Fruit fly (Drosophila melanogaster) whole organism, embryonic: ENCODE results near the gene CG43165.

Experiments used
- Aef1 ChIP-seq: fragments of 200-800 bp; sonication (Bioruptor generic); IDR thresholded peaks from 3 replicates; pipeline ENCODE4 v1.3.6; 2022; ENCODE audit warnings: missing biosample characterization, missing genetic modification characterization
- CG10321 ChIP-seq: fragments of 200-800 bp; sonication (Bioruptor generic); IDR thresholded peaks from 2 replicates; pipeline ENCODE4 v1.3.6; 2022; ENCODE audit warnings: missing biosample characterization, missing genetic modification characterization
- CG12071 ChIP-seq: fragments of 200-800 bp; sonication (Bioruptor generic); optimal IDR thresholded peaks from 3 replicates; lab custom pipeline; 2018; ENCODE audit warnings: missing biosample characterization, mild to moderate bottlenecking, missing genetic modification characterization
- CG12155 ChIP-seq: fragments of 200-800 bp; sonication (Bioruptor generic); optimal IDR thresholded peaks from 3 replicates; lab custom pipeline; 2016; ENCODE audit warnings: missing biosample characterization, missing genetic modification characterization
- CG15073 ChIP-seq: fragments of 200-800 bp; sonication (Bioruptor generic); optimal IDR thresholded peaks from 2 replicates; lab custom pipeline; 2016; ENCODE audit warnings: missing biosample characterization, missing genetic modification characterization
- CG15514 ChIP-seq: fragments of 200-800 bp; sonication (Bioruptor generic); optimal IDR thresholded peaks from 3 replicates; lab custom pipeline; 2017; ENCODE audit warnings: missing biosample characterization, missing genetic modification characterization, mild to moderate bottlenecking, moderate library complexity, missing genetic modification reagents
- CG16779 ChIP-seq: fragments of 200-800 bp; sonication (Bioruptor generic); IDR thresholded peaks from 2 replicates; pipeline ENCODE4 v1.3.6; 2022; ENCODE audit warnings: missing biosample characterization, missing genetic modification characterization
- CG16815 ChIP-seq: fragments of 200-800 bp; sonication (Bioruptor generic); optimal IDR thresholded peaks from 3 replicates; lab custom pipeline; 2017; ENCODE audit warnings: missing biosample characterization, mild to moderate bottlenecking, missing genetic modification characterization
- CG17568 ChIP-seq: fragments of 200-800 bp; sonication (Bioruptor generic); optimal IDR thresholded peaks from 2 replicates; lab custom pipeline; 2018; ENCODE audit warnings: missing biosample characterization, mild to moderate bottlenecking, missing genetic modification characterization, moderate library complexity
- CG2120 ChIP-seq: fragments of 200-800 bp; sonication (Bioruptor generic); optimal IDR thresholded peaks from 3 replicates; lab custom pipeline; 2016; ENCODE audit warnings: missing biosample characterization, missing genetic modification characterization
- CG2678 ChIP-seq: fragments of 200-800 bp; sonication (Bioruptor generic); optimal IDR thresholded peaks from 3 replicates; lab custom pipeline; 2019; ENCODE audit warnings: missing biosample characterization, mild to moderate bottlenecking, missing genetic modification characterization, moderate library complexity
- CG30020 ChIP-seq: fragments of 200-800 bp; optimal IDR thresholded peaks from 2 replicates; lab custom pipeline; 2019; ENCODE audit warnings: missing biosample characterization, mild to moderate bottlenecking, missing genetic modification characterization, moderate library complexity
- CG30431 ChIP-seq: fragments of 200-800 bp; sonication (Bioruptor generic); optimal IDR thresholded peaks from 2 replicates; lab custom pipeline; 2017; ENCODE audit warnings: missing biosample characterization, missing genetic modification characterization
- CG42726 ChIP-seq: fragments of 200-800 bp; sonication (Bioruptor generic); IDR thresholded peaks from 2 replicates; pipeline ENCODE4 v1.3.6; 2022; ENCODE audit warnings: missing biosample characterization, missing genetic modification characterization; ENCODE audit not compliant: partially characterized antibody
- CG4282 ChIP-seq: fragments of 200-800 bp; sonication (Bioruptor generic); optimal IDR thresholded peaks from 2 replicates; lab custom pipeline; 2016; ENCODE audit warnings: missing biosample characterization, missing genetic modification characterization
- CG6175 ChIP-seq: fragments of 200-800 bp; sonication (Bioruptor generic); IDR thresholded peaks from 3 replicates; pipeline ENCODE4 v1.3.6; 2022; ENCODE audit warnings: missing biosample characterization, missing genetic modification characterization
- CG7556 ChIP-seq: fragments of 200-800 bp; sonication (Bioruptor generic); optimal IDR thresholded peaks from 2 replicates; lab custom pipeline; 2017; ENCODE audit warnings: missing biosample characterization, mild to moderate bottlenecking, missing genetic modification characterization
- CG8089 ChIP-seq: fragments of 200-800 bp; sonication (Bioruptor generic); optimal IDR thresholded peaks from 3 replicates; lab custom pipeline; 2016; ENCODE audit warnings: missing biosample characterization, missing genetic modification characterization
- CG8388 ChIP-seq: fragments of 200-800 bp; sonication (Bioruptor generic); optimal IDR thresholded peaks from 2 replicates; lab custom pipeline; 2019; ENCODE audit warnings: missing biosample characterization, mild to moderate bottlenecking, missing genetic modification characterization, moderate library complexity
- CG9817 ChIP-seq: fragments of 200-800 bp; sonication (Bioruptor generic); optimal IDR thresholded peaks from 2 replicates; lab custom pipeline; 2018; ENCODE audit warnings: missing biosample characterization, mild to moderate bottlenecking, missing genetic modification characterization, moderate library complexity
- CkIIα-i1 ChIP-seq: fragments of 200-800 bp; sonication (Bioruptor generic); IDR thresholded peaks from 2 replicates; pipeline ENCODE4 v1.3.6; 2022; ENCODE audit warnings: missing biosample characterization, missing genetic modification characterization
- HLH4C ChIP-seq: fragments of 200-800 bp; sonication (Bioruptor generic); IDR thresholded peaks from 3 replicates; pipeline ENCODE4 v1.3.6; 2022; ENCODE audit warnings: missing biosample characterization, missing genetic modification characterization; ENCODE audit not compliant: partially characterized antibody
- Hand ChIP-seq: fragments of 200-800 bp; sonication (Bioruptor generic); optimal IDR thresholded peaks from 2 replicates; lab custom pipeline; 2017; ENCODE audit warnings: mild to moderate bottlenecking, missing biosample characterization, missing genetic modification reagents, missing genetic modification characterization
- Hr51 ChIP-seq, 2 experiments: fragments of 200-800 bp; sonication (Bioruptor generic); optimal IDR thresholded peaks; 2 replicates in 1 of 2; 3 replicates in 1 of 2; lab custom pipeline; 2016 to 2018; ENCODE audit warnings: missing biosample characterization in 2 of 2, missing genetic modification characterization in 2 of 2, mild to moderate bottlenecking in 1 of 2, moderate library complexity in 1 of 2
- Lpt ChIP-seq: fragments of >200 bp; optimal IDR thresholded peaks from 2 replicates; lab custom pipeline; 2018; ENCODE audit warnings: missing biosample characterization, missing genetic modification characterization
- Optix ChIP-seq: fragments of 200-800 bp; sonication (Bioruptor generic); IDR thresholded peaks from 3 replicates; pipeline ENCODE4 v1.3.6; 2022; ENCODE audit warnings: missing biosample characterization, missing genetic modification characterization
- Poxn ChIP-seq: fragments of 200-800 bp; sonication (Bioruptor generic); IDR thresholded peaks from 2 replicates; pipeline ENCODE4 v1.3.6; 2022; ENCODE audit warnings: missing biosample characterization, missing genetic modification characterization
- Spps ChIP-seq: fragments of 200-800 bp; sonication (Bioruptor generic); optimal IDR thresholded peaks from 2 replicates; lab custom pipeline; 2018; ENCODE audit warnings: missing biosample characterization, mild to moderate bottlenecking, missing genetic modification characterization
- Sry-β ChIP-seq: fragments of 200-800 bp; sonication (Bioruptor generic); optimal IDR thresholded peaks from 2 replicates; lab custom pipeline; 2018; ENCODE audit warnings: missing biosample characterization, mild to moderate bottlenecking, missing genetic modification characterization, moderate library complexity
- Taf1 ChIP-seq: fragments of 200-800 bp; sonication (Bioruptor generic); IDR thresholded peaks from 2 replicates; pipeline ENCODE4 v1.3.6; 2022; ENCODE audit warnings: missing biosample characterization, missing genetic modification characterization
- Xbp1 ChIP-seq: fragments of 200-800 bp; sonication (Bioruptor generic); optimal IDR thresholded peaks from 3 replicates; lab custom pipeline; 2016; ENCODE audit warnings: missing biosample characterization, mild to moderate bottlenecking, missing genetic modification characterization
- ash1 ChIP-seq: fragments of 200-800 bp; sonication (Bioruptor generic); optimal IDR thresholded peaks from 2 replicates; lab custom pipeline; 2018; ENCODE audit warnings: missing biosample characterization, mild to moderate bottlenecking, missing genetic modification characterization
- bcd ChIP-seq: fragments of 200-800 bp; sonication (Bioruptor generic); optimal IDR thresholded peaks from 2 replicates; lab custom pipeline; 2017; ENCODE audit warnings: missing biosample characterization, mild to moderate bottlenecking, missing genetic modification characterization
- cas ChIP-seq: fragments of 200-800 bp; sonication (Bioruptor generic); IDR thresholded peaks from 2 replicates; pipeline ENCODE4 v1.3.6; 2022; ENCODE audit warnings: missing biosample characterization, missing genetic modification characterization
- chinmo ChIP-seq: fragments of 200-800 bp; sonication (Bioruptor generic); IDR thresholded peaks from 4 replicates; pipeline ENCODE4 v1.3.6; 2022; ENCODE audit warnings: missing biosample characterization, missing genetic modification characterization; ENCODE audit not compliant: partially characterized antibody
- dati ChIP-seq: fragments of 200-800 bp; sonication (Bioruptor generic); IDR thresholded peaks from 2 replicates; pipeline ENCODE4 v1.3.6; 2022; ENCODE audit warnings: missing biosample characterization, missing genetic modification characterization
- ham ChIP-seq: fragments of 200-800 bp; sonication (Bioruptor generic); IDR thresholded peaks from 2 replicates; pipeline ENCODE4 v1.3.6; 2022; ENCODE audit warnings: missing biosample characterization, missing genetic modification characterization
- hkb ChIP-seq, 2 experiments: fragments of 200-800 bp in 1 of 2; fragments of >200 bp in 1 of 2; sonication (Bioruptor generic) in 1 of 2; IDR thresholded peaks in 1 of 2; optimal IDR thresholded peaks in 1 of 2; 2 replicates each; pipeline versions ENCODE4 v1.3.6 to Lab custom; 2017 to 2022; ENCODE audit warnings: missing biosample characterization in 1 of 2, missing genetic modification characterization in 1 of 2
- jigr1 ChIP-seq: fragments of 200-800 bp; sonication (Bioruptor generic); IDR thresholded peaks from 3 replicates; pipeline ENCODE4 v1.3.6; 2022; ENCODE audit warnings: missing biosample characterization, missing genetic modification characterization
- jing ChIP-seq: fragments of 200-800 bp; sonication (Bioruptor generic); optimal IDR thresholded peaks from 2 replicates; lab custom pipeline; 2018; ENCODE audit warnings: missing biosample characterization, mild to moderate bottlenecking, missing genetic modification characterization
- nom ChIP-seq: fragments of 200-800 bp; sonication (Bioruptor generic); optimal IDR thresholded peaks from 2 replicates; lab custom pipeline; 2017; ENCODE audit warnings: missing biosample characterization, missing genetic modification characterization, mild to moderate bottlenecking, moderate library complexity, missing genetic modification reagents
- org-1 ChIP-seq: fragments of 200-800 bp; sonication (Bioruptor generic); optimal IDR thresholded peaks from 2 replicates; lab custom pipeline; 2017; ENCODE audit warnings: missing biosample characterization, missing genetic modification characterization
- pb ChIP-seq: fragments of 200-800 bp; sonication (Bioruptor generic); optimal IDR thresholded peaks from 3 replicates; lab custom pipeline; 2016; ENCODE audit warnings: missing biosample characterization, missing genetic modification characterization
- prd ChIP-seq, 3 experiments: fragments of >200 bp in 2 of 3; fragments of 200-800 bp in 1 of 3; sonication (Bioruptor generic) in 1 of 3; optimal IDR thresholded peaks in 2 of 3; IDR thresholded peaks in 1 of 3; 2 replicates in 2 of 3; 3 replicates in 1 of 3; pipeline versions ENCODE4 v1.3.6 to Lab custom; 2017 to 2022; ENCODE audit warnings: missing biosample characterization in 1 of 3, missing genetic modification characterization in 1 of 3
- pzg ChIP-seq: fragments of 200-800 bp; sonication (Bioruptor generic); optimal IDR thresholded peaks from 3 replicates; lab custom pipeline; 2018; ENCODE audit warnings: missing biosample characterization, mild to moderate bottlenecking, missing genetic modification characterization, moderate library complexity
- sens ChIP-seq: fragments of 200-800 bp; sonication (Bioruptor generic); peaks from one replicate; lab custom pipeline; 2016; ENCODE audit warnings: missing biosample characterization, missing genetic modification characterization
- sisA ChIP-seq: fragments of 200-800 bp; sonication (Bioruptor generic); IDR thresholded peaks from 2 replicates; pipeline ENCODE4 v1.3.6; 2022; ENCODE audit warnings: missing biosample characterization, missing genetic modification characterization
- stwl ChIP-seq: fragments of 200-800 bp; sonication (Bioruptor generic); optimal IDR thresholded peaks from 3 replicates; lab custom pipeline; 2018; ENCODE audit warnings: missing biosample characterization, mild to moderate bottlenecking, missing genetic modification characterization, moderate library complexity
- tgo ChIP-seq: fragments of 200-800 bp; sonication (Bioruptor generic); IDR thresholded peaks from 3 replicates; pipeline ENCODE4 v1.3.6; 2022; ENCODE audit warnings: missing biosample characterization, missing genetic modification characterization

CG43165 gene

dm6 chr2L:3655698-3656105 lies 39.1 kb downstream of the CG43165 start (continued):
- TF ChIP-seq CG15073 (GFP tag; lab: Kevin White, UChicago): peak; percentile 85
- TF ChIP-seq Sry-β (GFP tag; lab: Kevin White, UChicago): peak; percentile 57
- TF ChIP-seq Aef1 (GFP tag; lab: Robert Waterston, UW): peak; percentile 97
- TF ChIP-seq bcd (GFP tag; lab: Kevin White, UChicago): peak; percentile 98
- peak; percentile 97 for TF ChIP-seq CG16779 (GFP tag; lab: Robert Waterston, UW)
- peak; percentile 99 for TF ChIP-seq CG12071 (GFP tag; lab: Kevin White, UChicago)
- TF ChIP-seq CG10321 (GFP tag; lab: Robert Waterston, UW): peak; percentile 82
- TF ChIP-seq jigr1 (GFP tag; lab: Robert Waterston, UW): peak; percentile 93
- TF ChIP-seq pzg (GFP tag; lab: Kevin White, UChicago): peak; percentile 34
- peak; percentile 96 for TF ChIP-seq CG6175 (GFP tag; lab: Robert Waterston, UW)
- TF ChIP-seq chinmo (GFP tag; lab: Robert Waterston, UW): peak; percentile 74; the same call in 1 of the 4 replicates
- peak; percentile 97 for TF ChIP-seq tgo (GFP tag; lab: Robert Waterston, UW)
- peak; percentile 94 for TF ChIP-seq cas (GFP tag; lab: Robert Waterston, UW)
- TF ChIP-seq CG7556: peak; percentile 98
- no peak for TF ChIP-seq prd (optimal IDR thresholded peaks at IDR 0.05; lab: Kevin White, UChicago)
- peak; percentile 98 for TF ChIP-seq prd (GFP tag; IDR thresholded peaks at IDR 0.05; lab: Robert Waterston, UW)
- no peak for TF ChIP-seq HLH4C (GFP tag; lab: Robert Waterston, UW)
- peak; percentile 99 for TF ChIP-seq CG9817
- TF ChIP-seq CG8388 (GFP tag; lab: Kevin White, UChicago): peak; percentile 99
- peak; percentile 93 for TF ChIP-seq dati (GFP tag; lab: Robert Waterston, UW)
- TF ChIP-seq CG42726 (GFP tag; lab: Robert Waterston, UW): no peak
- TF ChIP-seq jing (GFP tag; lab: Kevin White, UChicago): peak; percentile 96
- peak; percentile 93 for TF ChIP-seq Poxn (GFP tag; lab: Robert Waterston, UW)
- peak; percentile 95 for TF ChIP-seq CG4282
- peak; percentile 98 for TF ChIP-seq CG12155 (GFP tag; lab: Kevin White, UChicago)
- TF ChIP-seq CG17568 (GFP tag; lab: Kevin White, UChicago): peak; percentile 98
- TF ChIP-seq stwl (tag; lab: Kevin White, UChicago): peak; percentile 65
- TF ChIP-seq Spps (tag; lab: Kevin White, UChicago): peak; percentile 97
- peak; percentile 96 to 98 for TF ChIP-seq Hr51 (GFP tag; optimal IDR thresholded peaks at IDR 0.05; lab: Kevin White, UChicago)
- peak; percentile 99 for TF ChIP-seq CG2120
- TF ChIP-seq nom (GFP tag; lab: Kevin White, UChicago): peak; percentile 95
- TF ChIP-seq Optix: peak; percentile 97
- TF ChIP-seq hkb (optimal IDR thresholded peaks at IDR 0.05; lab: Kevin White, UChicago): no peak
- TF ChIP-seq hkb (GFP tag; IDR thresholded peaks at IDR 0.05; lab: Robert Waterston, UW): peak; percentile 99
- TF ChIP-seq Hand (GFP tag; lab: Kevin White, UChicago): peak; percentile 98
- peak; percentile 98 for TF ChIP-seq sisA
- peak; percentile 96 for TF ChIP-seq CG16815
- TF ChIP-seq Xbp1 (GFP tag; lab: Kevin White, UChicago): peak; percentile 99
- TF ChIP-seq CG30020 (tag; lab: Kevin White, UChicago): peak; percentile 87
- TF ChIP-seq CG15514: peak; percentile 94
- TF ChIP-seq CkIIα-i1: peak; percentile 86
- peak; percentile 94; the same call in 1 of the 2 replicates for TF ChIP-seq ham (GFP tag; lab: Robert Waterston, UW)
- peak; percentile 98 for TF ChIP-seq Taf1 (GFP tag; lab: Robert Waterston, UW)
- TF ChIP-seq CG8089 (GFP tag; lab: Kevin White, UChicago): peak; percentile 96
- peak; percentile 93 for TF ChIP-seq ash1
- peak; percentile 99 for TF ChIP-seq CG2678 (tag; lab: Kevin White, UChicago)
- peak; percentile 100 for TF ChIP-seq sens
- TF ChIP-seq Lpt (GFP tag; lab: Kevin White, UChicago): no peak
- peak; percentile 97 for TF ChIP-seq pb
- peak; percentile 99 for TF ChIP-seq org-1 (GFP tag; lab: Kevin White, UChicago)
- TF ChIP-seq CG30431: peak; percentile 97
